Fruit fly (Drosophila melanogaster) whole organism, prepupa: Measurements from ENCODE around the gene CG5973.

Source experiments
- Ets21C ChIP-seq: fragments of 200-800 bp; sonication (Bioruptor generic); optimal IDR thresholded peaks from 3 replicates; lab custom pipeline; 2016; ENCODE audit warnings: missing biosample characterization, missing genetic modification characterization
- Ets96B ChIP-seq: fragments of 200-800 bp; optimal IDR thresholded peaks from 2 replicates; lab custom pipeline; 2019; ENCODE audit warnings: missing biosample characterization, mild to moderate bottlenecking, missing genetic modification characterization, moderate library complexity
- spab ChIP-seq: fragments of 200-800 bp; sonication (Bioruptor generic); optimal IDR thresholded peaks from 2 replicates; lab custom pipeline; 2017; ENCODE audit warnings: missing biosample characterization, mild to moderate bottlenecking, missing genetic modification characterization, missing genetic modification reagents

- no peak for TF ChIP-seq spab
- no peak for TF ChIP-seq Ets21C
- no peak for TF ChIP-seq Ets96B (tag; lab: Kevin White, UChicago)
These were observed 28.3 kb upstream of the CG5973 start for dm6 chr2L:7409007-7409406.
